Worm (Caenorhabditis elegans) whole organism, midembryonic: ENCODE data around the gene fbxb-97.

Experiments used
- T22C8.4 ChIP-seq: fragments of 200-800 bp; sonication (Bioruptor generic); IDR thresholded peaks from 2 replicates; pipeline ENCODE4 v1.3.6; 2022; ENCODE audit warnings: missing genetic modification characterization, missing compliant biosample characterization
- flt-1 ChIP-seq: fragments of 200-800 bp; sonication (Bioruptor generic); IDR thresholded peaks from 2 replicates; pipeline ENCODE4 v1.3.6; 2022; ENCODE audit warnings: missing genetic modification characterization, missing compliant biosample characterization
- med-1 ChIP-seq: sonication (generic microtip); optimal IDR thresholded peaks from 2 replicates; lab custom pipeline; 2017; ENCODE audit warnings: missing genetic modification characterization, mild to moderate bottlenecking, missing compliant biosample characterization, antibody characterized with exemption, missing genetic modification reagents; ENCODE audit not compliant: insufficient read depth
- ref-1 ChIP-seq: fragments of 200-800 bp; sonication (Bioruptor generic); conservative IDR thresholded peaks from 2 replicates; pipeline ENCODE4 v1.3.6; 2022; ENCODE audit warnings: missing genetic modification reagents, missing genetic modification characterization, missing compliant biosample characterization

DNA sequence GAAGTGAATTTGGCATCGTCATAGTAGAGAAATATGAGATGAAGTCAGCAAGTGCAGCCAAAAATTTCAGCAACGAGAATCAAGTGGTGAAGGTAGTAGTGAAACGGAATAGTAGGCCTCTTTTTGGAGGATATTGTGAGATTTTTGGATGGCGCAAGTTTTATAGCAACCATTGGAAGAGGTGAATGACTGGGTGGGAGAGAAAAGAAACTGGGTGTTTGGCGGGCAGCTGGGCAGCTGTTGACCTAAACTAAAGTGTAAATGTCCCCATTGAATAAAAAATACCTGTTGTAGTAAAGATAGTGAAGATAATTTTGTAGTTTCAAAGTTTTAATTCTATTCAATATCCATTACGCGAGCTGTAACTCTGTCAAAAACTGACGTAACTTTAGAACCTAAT, 31.9 kb downstream of the fbxb-97 start:
- TF ChIP-seq T22C8.4 (no peak), ref-1 (no peak), med-1 (GFP tag; lab: Kevin White, UChicago) (no peak), flt-1 (no peak)
